Fruit fly (Drosophila melanogaster) whole organism, embryonic: ENCODE results near the gene shd.

Source experiments
- BEAF-32 ChIP-seq: fragments of 200-800 bp; sonication (Bioruptor generic); optimal IDR thresholded peaks from 3 replicates; lab custom pipeline; 2017; ENCODE audit warnings: missing biosample characterization, missing genetic modification characterization, mild to moderate bottlenecking, moderate library complexity, missing genetic modification reagents
- BtbVII ChIP-seq: fragments of 200-800 bp; sonication (Bioruptor generic); optimal IDR thresholded peaks from 3 replicates; lab custom pipeline; 2017; ENCODE audit warnings: missing biosample characterization, mild to moderate bottlenecking, missing genetic modification characterization
- CG10959 ChIP-seq: fragments of 200-800 bp; sonication (Bioruptor generic); IDR thresholded peaks from 2 replicates; pipeline ENCODE4 v1.3.6; 2022; ENCODE audit warnings: missing biosample characterization, missing genetic modification characterization
- CG11504 ChIP-seq: fragments of 200-800 bp; sonication (Bioruptor generic); optimal IDR thresholded peaks from 3 replicates; lab custom pipeline; 2019; ENCODE audit warnings: missing biosample characterization, mild to moderate bottlenecking, missing genetic modification characterization, moderate library complexity
- CG12219 ChIP-seq: fragments of 200-800 bp; sonication (Bioruptor generic); optimal IDR thresholded peaks from 3 replicates; lab custom pipeline; 2018; ENCODE audit warnings: missing biosample characterization, mild to moderate bottlenecking, missing genetic modification characterization
- CG13894 ChIP-seq: fragments of 200-800 bp; sonication (Bioruptor generic); optimal IDR thresholded peaks from 3 replicates; lab custom pipeline; 2018; ENCODE audit warnings: missing biosample characterization, mild to moderate bottlenecking, missing genetic modification characterization, moderate library complexity
- CG15514 ChIP-seq: fragments of 200-800 bp; sonication (Bioruptor generic); optimal IDR thresholded peaks from 3 replicates; lab custom pipeline; 2017; ENCODE audit warnings: missing biosample characterization, missing genetic modification characterization, mild to moderate bottlenecking, moderate library complexity, missing genetic modification reagents
- CG15696 ChIP-seq: fragments of 200-800 bp; sonication (Bioruptor generic); optimal IDR thresholded peaks from 2 replicates; lab custom pipeline; 2019; ENCODE audit warnings: missing biosample characterization, mild to moderate bottlenecking, missing genetic modification characterization, moderate library complexity
- CG16813 ChIP-seq: fragments of 200-800 bp; sonication (Bioruptor generic); IDR thresholded peaks from 3 replicates; pipeline ENCODE4 v1.3.6; 2022; ENCODE audit warnings: missing biosample characterization, missing genetic modification characterization; ENCODE audit not compliant: partially characterized antibody
- CG17361 ChIP-seq: fragments of 200-800 bp; sonication (Bioruptor generic); IDR thresholded peaks from 3 replicates; pipeline ENCODE4 v1.3.6; 2022; ENCODE audit warnings: missing biosample characterization, missing genetic modification characterization
- CG18599 ChIP-seq: fragments of 200-800 bp; sonication (Bioruptor generic); optimal IDR thresholded peaks from 3 replicates; lab custom pipeline; 2017; ENCODE audit warnings: missing biosample characterization, missing genetic modification characterization, mild to moderate bottlenecking, moderate library complexity, missing genetic modification reagents
- CG18619 ChIP-seq: fragments of 200-800 bp; sonication (Bioruptor generic); optimal IDR thresholded peaks from 3 replicates; lab custom pipeline; 2017; ENCODE audit warnings: missing biosample characterization, mild to moderate bottlenecking, missing genetic modification characterization
- CG2678 ChIP-seq: fragments of 200-800 bp; sonication (Bioruptor generic); optimal IDR thresholded peaks from 3 replicates; lab custom pipeline; 2019; ENCODE audit warnings: missing biosample characterization, mild to moderate bottlenecking, missing genetic modification characterization, moderate library complexity
- CG2889 ChIP-seq: fragments of 200-800 bp; sonication (Bioruptor generic); IDR thresholded peaks from 3 replicates; pipeline ENCODE4 v1.3.6; 2022; ENCODE audit warnings: missing biosample characterization, missing genetic modification characterization
- CG30020 ChIP-seq: fragments of 200-800 bp; optimal IDR thresholded peaks from 2 replicates; lab custom pipeline; 2019; ENCODE audit warnings: missing biosample characterization, mild to moderate bottlenecking, missing genetic modification characterization, moderate library complexity
- CG31388 ChIP-seq: fragments of 200-800 bp; sonication (Bioruptor generic); optimal IDR thresholded peaks from 2 replicates; lab custom pipeline; 2016; ENCODE audit warnings: missing biosample characterization, missing genetic modification characterization
- CG33213 ChIP-seq: fragments of 200-800 bp; sonication (Bioruptor generic); optimal IDR thresholded peaks from 3 replicates; lab custom pipeline; 2016; ENCODE audit warnings: missing biosample characterization, missing genetic modification characterization
- CG34224 ChIP-seq: fragments of 200-800 bp; sonication (Bioruptor generic); IDR thresholded peaks from 3 replicates; pipeline ENCODE4 v1.3.6; 2022; ENCODE audit warnings: missing biosample characterization, missing genetic modification characterization; ENCODE audit not compliant: partially characterized antibody
- CG4404 ChIP-seq: fragments of 200-800 bp; sonication (Bioruptor generic); IDR thresholded peaks from 2 replicates; pipeline ENCODE4 v1.3.6; 2022; ENCODE audit warnings: missing biosample characterization, missing genetic modification characterization
- CG6175 ChIP-seq: fragments of 200-800 bp; sonication (Bioruptor generic); IDR thresholded peaks from 3 replicates; pipeline ENCODE4 v1.3.6; 2022; ENCODE audit warnings: missing biosample characterization, missing genetic modification characterization
- CG6254 ChIP-seq: fragments of 200-800 bp; sonication (Bioruptor generic); optimal IDR thresholded peaks from 3 replicates; lab custom pipeline; 2017; ENCODE audit warnings: mild to moderate bottlenecking, missing biosample characterization, missing genetic modification reagents, missing genetic modification characterization
- CG6683 ChIP-seq: fragments of 200-800 bp; sonication (Bioruptor generic); optimal IDR thresholded peaks from 2 replicates; lab custom pipeline; 2017; ENCODE audit warnings: missing biosample characterization, mild to moderate bottlenecking, missing genetic modification characterization, missing genetic modification reagents
- CG9609 ChIP-seq: fragments of 200-800 bp; sonication (Bioruptor generic); optimal IDR thresholded peaks from 3 replicates; lab custom pipeline; 2016; ENCODE audit warnings: missing biosample characterization, missing genetic modification characterization
- CoRest ChIP-seq: fragments of 200-800 bp; sonication (Bioruptor generic); optimal IDR thresholded peaks from 3 replicates; lab custom pipeline; 2018; ENCODE audit warnings: missing biosample characterization, mild to moderate bottlenecking, missing genetic modification characterization, moderate library complexity
- Dp ChIP-seq: fragments of 200-800 bp; sonication (Bioruptor generic); optimal IDR thresholded peaks from 2 replicates; lab custom pipeline; 2018; ENCODE audit warnings: missing biosample characterization, mild to moderate bottlenecking, missing genetic modification characterization, moderate library complexity
- E2f2 ChIP-seq: fragments of 200-800 bp; sonication (Bioruptor generic); IDR thresholded peaks from 2 replicates; pipeline ENCODE4 v1.3.6; 2022; ENCODE audit warnings: missing biosample characterization, missing genetic modification characterization
- Ets97D ChIP-seq: fragments of 200-800 bp; sonication (Bioruptor generic); optimal IDR thresholded peaks from 3 replicates; lab custom pipeline; 2016; ENCODE audit warnings: missing biosample characterization, missing genetic modification characterization
- H2.0 ChIP-seq: fragments of 200-800 bp; sonication (Bioruptor generic); IDR thresholded peaks from 2 replicates; pipeline ENCODE4 v1.3.6; 2022; ENCODE audit warnings: missing biosample characterization, missing genetic modification characterization
- Hr39 ChIP-seq: fragments of >200 bp; optimal IDR thresholded peaks from 2 replicates; lab custom pipeline; 2017
- Kr ChIP-seq: fragments of 200-800 bp; sonication (Bioruptor generic); optimal IDR thresholded peaks from 2 replicates; lab custom pipeline; 2017; ENCODE audit warnings: missing biosample characterization, mild to moderate bottlenecking, missing genetic modification characterization
- Oaz ChIP-seq: fragments of 200-800 bp; sonication (Bioruptor generic); IDR thresholded peaks from 2 replicates; pipeline ENCODE4 v1.3.6; 2022; ENCODE audit warnings: missing biosample characterization, missing genetic modification characterization
- Rx ChIP-seq: fragments of 200-800 bp; sonication (Bioruptor generic); IDR thresholded peaks from 2 replicates; pipeline ENCODE4 v1.3.6; 2022; ENCODE audit warnings: missing biosample characterization, missing genetic modification characterization
- Side ChIP-seq: fragments of 200-800 bp; sonication (Bioruptor generic); optimal IDR thresholded peaks from 2 replicates; lab custom pipeline; 2016; ENCODE audit warnings: missing biosample characterization, missing genetic modification characterization
- Sin3A ChIP-seq: fragments of >200 bp; optimal IDR thresholded peaks from 2 replicates; lab custom pipeline; 2018
- Six4 ChIP-seq: fragments of 200-800 bp; sonication (Bioruptor generic); optimal IDR thresholded peaks from 2 replicates; lab custom pipeline; 2016; ENCODE audit warnings: missing biosample characterization, missing genetic modification characterization
- Taf1 ChIP-seq: fragments of 200-800 bp; sonication (Bioruptor generic); IDR thresholded peaks from 2 replicates; pipeline ENCODE4 v1.3.6; 2022; ENCODE audit warnings: missing biosample characterization, missing genetic modification characterization
- ato ChIP-seq: fragments of 200-800 bp; sonication (Bioruptor generic); IDR thresholded peaks from 2 replicates; pipeline ENCODE4 v1.3.6; 2022; ENCODE audit warnings: missing biosample characterization, missing genetic modification characterization; ENCODE audit not compliant: partially characterized antibody
- bbx ChIP-seq: fragments of 200-800 bp; sonication (Bioruptor generic); IDR thresholded peaks from 2 replicates; pipeline ENCODE4 v1.3.6; 2022; ENCODE audit warnings: missing biosample characterization, missing genetic modification characterization; ENCODE audit not compliant: partially characterized antibody
- bowl ChIP-seq: fragments of 200-800 bp; sonication (Bioruptor generic); IDR thresholded peaks from 2 replicates; pipeline ENCODE4 v1.3.6; 2022; ENCODE audit warnings: missing biosample characterization, missing genetic modification characterization
- br ChIP-seq: fragments of >200 bp; optimal IDR thresholded peaks from 2 replicates; lab custom pipeline; 2017
- bsh ChIP-seq, 2 experiments: fragments of 200-800 bp; sonication (Bioruptor generic); optimal IDR thresholded peaks; 2 replicates each; lab custom pipeline; 2017 to 2018; ENCODE audit warnings: mild to moderate bottlenecking in 2 of 2, missing biosample characterization in 2 of 2, missing genetic modification characterization in 2 of 2, moderate library complexity in 1 of 2
- cad ChIP-seq: fragments of >200 bp; optimal IDR thresholded peaks from 2 replicates; lab custom pipeline; 2017; ENCODE audit warnings: missing biosample characterization, missing genetic modification characterization
- cg ChIP-seq: fragments of 200-800 bp; sonication (Bioruptor generic); optimal IDR thresholded peaks from 3 replicates; lab custom pipeline; 2019; ENCODE audit warnings: missing biosample characterization, mild to moderate bottlenecking, missing genetic modification characterization, moderate library complexity
- gcm2 ChIP-seq: fragments of 200-800 bp; sonication (Bioruptor generic); optimal IDR thresholded peaks from 2 replicates; lab custom pipeline; 2016; ENCODE audit warnings: missing biosample characterization, missing genetic modification characterization
- her ChIP-seq: fragments of 200-800 bp; sonication (Bioruptor generic); optimal IDR thresholded peaks from 2 replicates; lab custom pipeline; 2016; ENCODE audit warnings: missing biosample characterization, missing genetic modification characterization
- sd ChIP-seq: fragments of 200-800 bp; sonication (Bioruptor generic); optimal IDR thresholded peaks from 3 replicates; lab custom pipeline; 2018; ENCODE audit warnings: missing biosample characterization, mild to moderate bottlenecking, missing genetic modification characterization, moderate library complexity
- tap ChIP-seq: fragments of 200-800 bp; optimal IDR thresholded peaks from 3 replicates; lab custom pipeline; 2019; ENCODE audit warnings: missing biosample characterization, mild to moderate bottlenecking, missing genetic modification characterization, moderate library complexity
- tna ChIP-seq: fragments of 200-800 bp; sonication (Bioruptor generic); IDR thresholded peaks from 2 replicates; pipeline ENCODE4 v1.3.6; 2022; ENCODE audit warnings: missing biosample characterization, missing genetic modification characterization; ENCODE audit not compliant: partially characterized antibody
- unpg ChIP-seq: fragments of 200-800 bp; sonication (Bioruptor generic); optimal IDR thresholded peaks from 3 replicates; lab custom pipeline; 2018; ENCODE audit warnings: missing biosample characterization, mild to moderate bottlenecking, missing genetic modification characterization, moderate library complexity
- wek ChIP-seq: fragments of 200-800 bp; sonication (Bioruptor generic); optimal IDR thresholded peaks from 3 replicates; lab custom pipeline; 2018; ENCODE audit warnings: missing biosample characterization, mild to moderate bottlenecking, missing genetic modification characterization, moderate library complexity

Gene shd

DNA sequence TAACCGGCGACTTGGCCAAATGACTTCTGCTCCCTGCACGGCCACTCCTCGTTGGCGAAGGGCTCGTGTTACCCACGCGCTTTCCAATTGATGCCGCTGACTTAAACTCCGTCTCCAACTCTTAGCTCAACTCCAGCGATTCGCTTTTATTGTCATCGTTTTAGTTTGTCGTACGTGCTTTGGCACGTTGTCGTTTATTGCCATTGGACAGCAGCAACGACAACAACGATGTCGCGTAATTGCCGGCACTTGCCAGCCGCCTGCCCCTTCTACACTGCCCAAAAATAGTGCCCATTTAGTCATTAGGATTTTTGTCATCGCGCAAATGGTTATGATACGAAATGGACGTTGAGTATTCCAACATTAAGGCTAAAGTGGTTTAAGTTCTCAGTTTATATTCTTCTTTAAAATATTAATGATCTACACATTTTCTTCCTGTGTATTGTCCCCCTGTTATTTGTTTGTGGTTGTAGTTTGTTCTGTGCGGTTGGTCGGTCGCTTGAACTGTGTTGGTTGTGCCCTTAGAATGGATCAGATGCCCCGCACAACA lies 51.6 kb downstream of the shd start (continued):
- peak; percentile 89 for TF ChIP-seq tap (tag; lab: Kevin White, UChicago)
- no peak for TF ChIP-seq tna (GFP tag; lab: Robert Waterston, UW)
- TF ChIP-seq E2f2 (GFP tag; lab: Robert Waterston, UW), result peak; percentile 62
- no peak for TF ChIP-seq CG34224 (GFP tag; lab: Robert Waterston, UW)
- peak; percentile 69; the same call in 1 of the 3 replicates for TF ChIP-seq CG6175 (GFP tag; lab: Robert Waterston, UW)
- TF ChIP-seq gcm2, result peak; percentile 82
- TF ChIP-seq CG2678 (tag; lab: Kevin White, UChicago), result peak; percentile 83
- peak; percentile 65 for TF ChIP-seq Rx (GFP tag; lab: Robert Waterston, UW)
- peak; percentile 60 for TF ChIP-seq CG30020 (tag; lab: Kevin White, UChicago)
- no peak for TF ChIP-seq cad (GFP tag; lab: Kevin White, UChicago)
- no peak for TF ChIP-seq ato
- peak; percentile 84 for TF ChIP-seq CG10959 (GFP tag; lab: Robert Waterston, UW)
- peak; percentile 82 for TF ChIP-seq H2.0 (GFP tag; lab: Robert Waterston, UW)
- TF ChIP-seq CG18599 (GFP tag; lab: Kevin White, UChicago), result peak; percentile 94
- peak; percentile 88 for TF ChIP-seq CG33213 (GFP tag; lab: Kevin White, UChicago)
- peak; percentile 69 for TF ChIP-seq CG31388 (GFP tag; lab: Kevin White, UChicago)
- no peak for TF ChIP-seq br (lab: Kevin White, UChicago)
- TF ChIP-seq CG9609 (GFP tag; lab: Kevin White, UChicago), result peak; percentile 83
- TF ChIP-seq Dp (GFP tag; lab: Kevin White, UChicago), result no peak
- TF ChIP-seq BEAF-32, result no peak
- peak; percentile 77 for TF ChIP-seq CG15514 (GFP tag; lab: Kevin White, UChicago)
- TF ChIP-seq Ets97D (GFP tag; lab: Kevin White, UChicago), result peak; percentile 68
- peak; percentile 85 for TF ChIP-seq Side
- peak; percentile 82 for TF ChIP-seq CG18619 (GFP tag; lab: Kevin White, UChicago)
- TF ChIP-seq Kr (GFP tag; lab: Kevin White, UChicago), result no peak
- no peak for TF ChIP-seq CG16813 (GFP tag; lab: Robert Waterston, UW)
- peak; percentile 92 for TF ChIP-seq CG12219
- TF ChIP-seq CG17361 (GFP tag; lab: Robert Waterston, UW), result peak; percentile 91
- peak; percentile 64 for TF ChIP-seq sd
- peak; percentile 71 for TF ChIP-seq wek
- peak; percentile 80 for TF ChIP-seq BtbVII
- peak; percentile 92 for TF ChIP-seq CG11504
- peak; percentile 79 for TF ChIP-seq her (GFP tag; lab: Kevin White, UChicago)
- peak; percentile 92 for TF ChIP-seq unpg (GFP tag; lab: Kevin White, UChicago)
- TF ChIP-seq Taf1 (GFP tag; lab: Robert Waterston, UW), result peak; percentile 62; the same call in 1 of the 2 replicates
- 0 out of 2 replicates have a peak, but pooled peaks have one; percentile 57 for TF ChIP-seq bowl (GFP tag; lab: Robert Waterston, UW)
- peak; percentile 74 for TF ChIP-seq CG13894
- peak; percentile 88 to 95 for TF ChIP-seq bsh (GFP tag; optimal IDR thresholded peaks at IDR 0.05; lab: Kevin White, UChicago)
- TF ChIP-seq Six4 (GFP tag; lab: Kevin White, UChicago), result peak; percentile 88
- peak; percentile 37; the same call in 1 of the 2 replicates for TF ChIP-seq Oaz (GFP tag; lab: Robert Waterston, UW)
- no peak for TF ChIP-seq Hr39 (lab: Kevin White, UChicago)
- peak; percentile 71 for TF ChIP-seq CG2889 (GFP tag; lab: Robert Waterston, UW)
- TF ChIP-seq CG6683 (GFP tag; lab: Kevin White, UChicago), result peak; percentile 78
- peak; percentile 80 for TF ChIP-seq CG4404 (GFP tag; lab: Robert Waterston, UW)
- peak; percentile 91 for TF ChIP-seq CoRest (tag; lab: Kevin White, UChicago)
- TF ChIP-seq Sin3A (lab: Kevin White, UChicago), result no peak
- TF ChIP-seq bbx (GFP tag; lab: Robert Waterston, UW), result 0 out of 2 replicates have a peak, but pooled peaks have one; percentile 11
- peak; percentile 89 for TF ChIP-seq CG6254 (GFP tag; lab: Kevin White, UChicago)
- no peak for TF ChIP-seq cg (GFP tag; lab: Kevin White, UChicago)
- peak; percentile 88 for TF ChIP-seq CG15696 (tag; lab: Kevin White, UChicago)
